Fruit fly (Drosophila melanogaster) whole organism, embryonic: ENCODE measurements around the gene Dis3l2.

ENCODE experiments used
- Adf1 ChIP-seq: fragments of 200-800 bp; sonication (Bioruptor generic); IDR thresholded peaks from 2 replicates; pipeline ENCODE4 v1.3.6; 2022; ENCODE audit warnings: missing biosample characterization, missing genetic modification characterization
- BEAF-32 ChIP-seq: fragments of 200-800 bp; sonication (Bioruptor generic); optimal IDR thresholded peaks from 3 replicates; lab custom pipeline; 2017; ENCODE audit warnings: missing biosample characterization, missing genetic modification characterization, mild to moderate bottlenecking, moderate library complexity, missing genetic modification reagents
- Bdp1 ChIP-seq: fragments of 200-800 bp; sonication (Bioruptor generic); optimal IDR thresholded peaks from 3 replicates; lab custom pipeline; 2016; ENCODE audit warnings: missing biosample characterization, missing genetic modification characterization
- Bgb ChIP-seq: fragments of 200-800 bp; sonication (Bioruptor generic); IDR thresholded peaks from 2 replicates; pipeline ENCODE4 v1.3.6; 2022; ENCODE audit warnings: missing biosample characterization, missing genetic modification characterization; ENCODE audit not compliant: partially characterized antibody
- CG12071 ChIP-seq: fragments of 200-800 bp; sonication (Bioruptor generic); optimal IDR thresholded peaks from 3 replicates; lab custom pipeline; 2018; ENCODE audit warnings: missing biosample characterization, mild to moderate bottlenecking, missing genetic modification characterization
- CG12299 ChIP-seq: fragments of 200-800 bp; sonication (Bioruptor generic); optimal IDR thresholded peaks from 2 replicates; lab custom pipeline; 2018; ENCODE audit warnings: missing biosample characterization, mild to moderate bottlenecking, missing genetic modification characterization
- CG13287 ChIP-seq: fragments of 200-800 bp; sonication (Bioruptor generic); IDR thresholded peaks from 2 replicates; pipeline ENCODE4 v1.3.6; 2022; ENCODE audit warnings: missing biosample characterization, missing genetic modification characterization; ENCODE audit not compliant: partially characterized antibody
- CG14710 ChIP-seq: fragments of 200-800 bp; sonication (Bioruptor generic); optimal IDR thresholded peaks from 3 replicates; lab custom pipeline; 2019; ENCODE audit warnings: missing biosample characterization, mild to moderate bottlenecking, missing genetic modification characterization, moderate library complexity
- CG14860 ChIP-seq: fragments of 200-800 bp; sonication (Bioruptor generic); IDR thresholded peaks from 3 replicates; pipeline ENCODE4 v1.3.6; 2022; ENCODE audit warnings: missing biosample characterization, missing genetic modification characterization; ENCODE audit not compliant: partially characterized antibody
- CG18599 ChIP-seq: fragments of 200-800 bp; sonication (Bioruptor generic); optimal IDR thresholded peaks from 3 replicates; lab custom pipeline; 2017; ENCODE audit warnings: missing biosample characterization, missing genetic modification characterization, mild to moderate bottlenecking, moderate library complexity, missing genetic modification reagents
- CG2129 ChIP-seq: fragments of 200-800 bp; sonication (Bioruptor generic); IDR thresholded peaks from 2 replicates; pipeline ENCODE4 v1.3.6; 2022; ENCODE audit warnings: missing biosample characterization, missing genetic modification characterization; ENCODE audit not compliant: partially characterized antibody
- CG2199 ChIP-seq: fragments of 200-800 bp; sonication (Bioruptor generic); IDR thresholded peaks from 3 replicates; pipeline ENCODE4 v1.3.6; 2022; ENCODE audit warnings: missing biosample characterization, missing genetic modification characterization
- CG2875 ChIP-seq: fragments of 200-800 bp; sonication (Bioruptor generic); optimal IDR thresholded peaks from 2 replicates; lab custom pipeline; 2017; ENCODE audit warnings: missing biosample characterization, mild to moderate bottlenecking, missing genetic modification characterization, missing genetic modification reagents
- CG34422 ChIP-seq: fragments of 200-800 bp; sonication (Bioruptor generic); IDR thresholded peaks from 3 replicates; pipeline ENCODE4 v1.3.6; 2022; ENCODE audit warnings: missing biosample characterization, missing genetic modification characterization
- CG42726 ChIP-seq: fragments of 200-800 bp; sonication (Bioruptor generic); IDR thresholded peaks from 2 replicates; pipeline ENCODE4 v1.3.6; 2022; ENCODE audit warnings: missing biosample characterization, missing genetic modification characterization; ENCODE audit not compliant: partially characterized antibody
- CG4404 ChIP-seq: fragments of 200-800 bp; sonication (Bioruptor generic); IDR thresholded peaks from 2 replicates; pipeline ENCODE4 v1.3.6; 2022; ENCODE audit warnings: missing biosample characterization, missing genetic modification characterization
- CG7556 ChIP-seq: fragments of 200-800 bp; sonication (Bioruptor generic); optimal IDR thresholded peaks from 2 replicates; lab custom pipeline; 2017; ENCODE audit warnings: missing biosample characterization, mild to moderate bottlenecking, missing genetic modification characterization
- CG8290 ChIP-seq, 3 experiments: fragments of 200-800 bp; sonication (Bioruptor generic); optimal IDR thresholded peaks; 2 replicates each; lab custom pipeline; 2016 to 2019; ENCODE audit warnings: missing biosample characterization in 3 of 3, missing genetic modification characterization in 3 of 3, mild to moderate bottlenecking in 2 of 3, moderate library complexity in 1 of 3
- CG8359 ChIP-seq: fragments of 200-800 bp; sonication (Bioruptor generic); optimal IDR thresholded peaks from 2 replicates; lab custom pipeline; 2017; ENCODE audit warnings: missing biosample characterization, mild to moderate bottlenecking, missing genetic modification characterization, borderline replicate concordance
- CTCF ChIP-seq: fragments of 200-800 bp; sonication (Bioruptor generic); optimal IDR thresholded peaks from 2 replicates; lab custom pipeline; 2017; ENCODE audit warnings: missing biosample characterization, mild to moderate bottlenecking, missing genetic modification characterization, moderate library complexity
- Dll ChIP-seq: fragments of 200-800 bp; sonication (Bioruptor generic); IDR thresholded peaks from 4 replicates; pipeline ENCODE4 v1.3.6; 2022; ENCODE audit warnings: missing biosample characterization, missing genetic modification characterization; ENCODE audit not compliant: partially characterized antibody
- Doc3 ChIP-seq: fragments of 200-800 bp; sonication (Bioruptor generic); IDR thresholded peaks from 3 replicates; pipeline ENCODE4 v1.3.6; 2022; ENCODE audit warnings: missing biosample characterization, missing genetic modification characterization; ENCODE audit not compliant: partially characterized antibody
- Dref ChIP-seq: fragments of 200-800 bp; sonication (Bioruptor generic); IDR thresholded peaks from 2 replicates; pipeline ENCODE4 v1.3.6; 2022; ENCODE audit warnings: missing biosample characterization, missing genetic modification characterization
- E2f2 ChIP-seq: fragments of 200-800 bp; sonication (Bioruptor generic); IDR thresholded peaks from 2 replicates; pipeline ENCODE4 v1.3.6; 2022; ENCODE audit warnings: missing biosample characterization, missing genetic modification characterization
- Max ChIP-seq: fragments of 200-800 bp; sonication (Bioruptor generic); optimal IDR thresholded peaks from 2 replicates; lab custom pipeline; 2016; ENCODE audit warnings: missing biosample characterization, mild to moderate bottlenecking, missing genetic modification characterization
- Myb ChIP-seq: fragments of 200-800 bp; sonication (Bioruptor generic); optimal IDR thresholded peaks from 2 replicates; lab custom pipeline; 2016; ENCODE audit warnings: missing biosample characterization, missing genetic modification characterization
- Rx ChIP-seq: fragments of 200-800 bp; sonication (Bioruptor generic); IDR thresholded peaks from 2 replicates; pipeline ENCODE4 v1.3.6; 2022; ENCODE audit warnings: missing biosample characterization, missing genetic modification characterization
- Scr ChIP-seq: fragments of 200-800 bp; sonication (Bioruptor generic); IDR thresholded peaks from 2 replicates; pipeline ENCODE4 v1.3.6; 2022; ENCODE audit warnings: missing biosample characterization, missing genetic modification characterization; ENCODE audit not compliant: partially characterized antibody
- Xbp1 ChIP-seq: fragments of 200-800 bp; sonication (Bioruptor generic); optimal IDR thresholded peaks from 3 replicates; lab custom pipeline; 2016; ENCODE audit warnings: missing biosample characterization, mild to moderate bottlenecking, missing genetic modification characterization
- ase ChIP-seq: fragments of 200-800 bp; sonication (Bioruptor generic); IDR thresholded peaks from 3 replicates; pipeline ENCODE4 v1.3.6; 2022; ENCODE audit warnings: missing biosample characterization, missing genetic modification characterization
- bigmax ChIP-seq: fragments of 200-800 bp; sonication (Bioruptor generic); optimal IDR thresholded peaks from 2 replicates; lab custom pipeline; 2018; ENCODE audit warnings: missing biosample characterization, mild to moderate bottlenecking, missing genetic modification characterization
- chinmo ChIP-seq: fragments of 200-800 bp; sonication (Bioruptor generic); IDR thresholded peaks from 4 replicates; pipeline ENCODE4 v1.3.6; 2022; ENCODE audit warnings: missing biosample characterization, missing genetic modification characterization; ENCODE audit not compliant: partially characterized antibody
- ewg ChIP-seq: fragments of 200-800 bp; sonication (Bioruptor generic); optimal IDR thresholded peaks from 3 replicates; lab custom pipeline; 2017; ENCODE audit warnings: mild to moderate bottlenecking, missing biosample characterization, missing genetic modification reagents, missing genetic modification characterization
- ftz-f1 ChIP-seq: fragments of 200-800 bp; sonication (Bioruptor generic); optimal IDR thresholded peaks from 2 replicates; lab custom pipeline; 2016; ENCODE audit warnings: missing biosample characterization, missing genetic modification characterization
- grn ChIP-seq: fragments of 200-800 bp; sonication (Bioruptor generic); optimal IDR thresholded peaks from 3 replicates; lab custom pipeline; 2017; ENCODE audit warnings: missing biosample characterization, missing genetic modification characterization
- kni ChIP-seq: fragments of 200-800 bp; sonication (Bioruptor generic); optimal IDR thresholded peaks from 3 replicates; lab custom pipeline; 2017; ENCODE audit warnings: mild to moderate bottlenecking, missing biosample characterization, missing genetic modification reagents, missing genetic modification characterization
- lmd ChIP-seq: fragments of 200-800 bp; sonication (Bioruptor generic); IDR thresholded peaks from 2 replicates; pipeline ENCODE4 v1.3.6; 2022; ENCODE audit warnings: missing biosample characterization, missing genetic modification characterization
- mld ChIP-seq: fragments of 200-800 bp; sonication (Bioruptor generic); IDR thresholded peaks from 3 replicates; pipeline ENCODE4 v1.3.6; 2022; ENCODE audit warnings: missing biosample characterization, missing genetic modification characterization; ENCODE audit not compliant: partially characterized antibody
- nmo ChIP-seq: fragments of 200-800 bp; sonication (Bioruptor generic); optimal IDR thresholded peaks from 2 replicates; lab custom pipeline; 2018; ENCODE audit warnings: missing biosample characterization, mild to moderate bottlenecking, missing genetic modification characterization, moderate library complexity
- pzg ChIP-seq: fragments of 200-800 bp; sonication (Bioruptor generic); optimal IDR thresholded peaks from 3 replicates; lab custom pipeline; 2018; ENCODE audit warnings: missing biosample characterization, mild to moderate bottlenecking, missing genetic modification characterization, moderate library complexity
- salm ChIP-seq: fragments of 200-800 bp; sonication (Bioruptor generic); optimal IDR thresholded peaks from 2 replicates; lab custom pipeline; 2018; ENCODE audit warnings: missing biosample characterization, mild to moderate bottlenecking, missing genetic modification characterization
- sd ChIP-seq: fragments of 200-800 bp; sonication (Bioruptor generic); optimal IDR thresholded peaks from 3 replicates; lab custom pipeline; 2018; ENCODE audit warnings: missing biosample characterization, mild to moderate bottlenecking, missing genetic modification characterization, moderate library complexity
- sna ChIP-seq: fragments of 200-800 bp; sonication (Bioruptor generic); IDR thresholded peaks from 2 replicates; pipeline ENCODE4 v1.3.6; 2022; ENCODE audit warnings: missing biosample characterization, missing genetic modification characterization; ENCODE audit not compliant: partially characterized antibody
- so ChIP-seq: fragments of 200-800 bp; sonication (Bioruptor generic); IDR thresholded peaks from 3 replicates; pipeline ENCODE4 v1.3.6; 2022; ENCODE audit warnings: missing biosample characterization, missing genetic modification characterization
- sug ChIP-seq: fragments of 200-800 bp; optimal IDR thresholded peaks from 2 replicates; lab custom pipeline; 2019; ENCODE audit warnings: missing biosample characterization, mild to moderate bottlenecking, missing genetic modification characterization, moderate library complexity
- tna ChIP-seq: fragments of 200-800 bp; sonication (Bioruptor generic); IDR thresholded peaks from 2 replicates; pipeline ENCODE4 v1.3.6; 2022; ENCODE audit warnings: missing biosample characterization, missing genetic modification characterization; ENCODE audit not compliant: partially characterized antibody
- vnd ChIP-seq: fragments of 200-800 bp; sonication (Bioruptor generic); IDR thresholded peaks from 3 replicates; pipeline ENCODE4 v1.3.6; 2022; ENCODE audit warnings: missing biosample characterization, missing genetic modification characterization; ENCODE audit not compliant: partially characterized antibody
- zen2 ChIP-seq: fragments of 200-800 bp; sonication (Bioruptor generic); IDR thresholded peaks from 3 replicates; pipeline ENCODE4 v1.3.6; 2022; ENCODE audit warnings: missing biosample characterization, missing genetic modification characterization; ENCODE audit not compliant: partially characterized antibody

Dis3l2 gene

dm6 chr3L:262724-263177 is 50.2 kb downstream of the Dis3l2 start (continued):
- peak; percentile 84 for TF ChIP-seq zen2 (GFP tag; lab: Robert Waterston, UW)
- TF ChIP-seq Dref (GFP tag; lab: Robert Waterston, UW), result peak; percentile 87
- TF ChIP-seq sd (tag; lab: Kevin White, UChicago), result peak; percentile 24
- TF ChIP-seq Dll (GFP tag; lab: Robert Waterston, UW), result peak; percentile 85
- peak; percentile 11 for TF ChIP-seq CTCF
- peak; percentile 85 for TF ChIP-seq BEAF-32 (GFP tag; lab: Kevin White, UChicago)
- no peak for TF ChIP-seq lmd (GFP tag; lab: Robert Waterston, UW)
- peak; percentile 80 for TF ChIP-seq sna (GFP tag; lab: Robert Waterston, UW)
- no peak for TF ChIP-seq CG8290 (GFP tag; optimal IDR thresholded peaks at IDR 0.05; lab: Kevin White, UChicago)
- peak in 1 of 2 experiments; percentile 51 for TF ChIP-seq CG8290 (tag; optimal IDR thresholded peaks at IDR 0.05; lab: Kevin White, UChicago)
- TF ChIP-seq E2f2, result peak; percentile 28; the same call in 1 of the 2 replicates
- peak; percentile 85 for TF ChIP-seq Max (GFP tag; lab: Kevin White, UChicago)
- peak; percentile 2 for TF ChIP-seq CG12299 (tag; lab: Kevin White, UChicago)
- TF ChIP-seq chinmo, result peak; percentile 96
- TF ChIP-seq CG12071, result no peak
- peak; percentile 69 for TF ChIP-seq pzg (GFP tag; lab: Kevin White, UChicago)
- no peak for TF ChIP-seq CG8359 (GFP tag; lab: Kevin White, UChicago)
- TF ChIP-seq CG42726, result peak; percentile 78; the same call in 1 of the 2 replicates
- no peak for TF ChIP-seq CG7556
- peak; percentile 71 for TF ChIP-seq CG14860 (GFP tag; lab: Robert Waterston, UW)
- TF ChIP-seq nmo, result no peak
- TF ChIP-seq ewg (GFP tag; lab: Kevin White, UChicago), result peak; percentile 70
- TF ChIP-seq bigmax, result peak; percentile 96
- no peak for TF ChIP-seq Rx (GFP tag; lab: Robert Waterston, UW)
- no peak for TF ChIP-seq CG18599
- peak; percentile 28 for TF ChIP-seq CG14710 (tag; lab: Kevin White, UChicago)
- peak; percentile 93 for TF ChIP-seq sug
- no peak for TF ChIP-seq CG4404 (GFP tag; lab: Robert Waterston, UW)
- TF ChIP-seq mld, result peak; percentile 55; the same call in 1 of the 3 replicates
- TF ChIP-seq grn (GFP tag; lab: Kevin White, UChicago), result no peak
- TF ChIP-seq Bgb (GFP tag; lab: Robert Waterston, UW), result peak; percentile 81
- 0 out of 3 replicates have a peak, but pooled peaks have one; percentile 51 for TF ChIP-seq CG2199
- TF ChIP-seq Myb (GFP tag; lab: Kevin White, UChicago), result peak; percentile 2
- TF ChIP-seq Scr (GFP tag; lab: Robert Waterston, UW), result peak; percentile 89
- TF ChIP-seq CG13287, result peak; percentile 90
- TF ChIP-seq ase (GFP tag; lab: Robert Waterston, UW), result no peak
- TF ChIP-seq CG34422 (GFP tag; lab: Robert Waterston, UW), result peak; percentile 65; the same call in 1 of the 3 replicates
- peak; percentile 1 for TF ChIP-seq kni (GFP tag; lab: Kevin White, UChicago)
- no peak for TF ChIP-seq salm (tag; lab: Kevin White, UChicago)
- TF ChIP-seq Xbp1 (GFP tag; lab: Kevin White, UChicago), result no peak
- TF ChIP-seq vnd (GFP tag; lab: Robert Waterston, UW), result peak; percentile 81
- TF ChIP-seq so (GFP tag; lab: Robert Waterston, UW), result no peak
- TF ChIP-seq ftz-f1, result peak; percentile 29
- TF ChIP-seq CG2875 (GFP tag; lab: Kevin White, UChicago), result no peak
- peak; percentile 67 for TF ChIP-seq CG2129 (GFP tag; lab: Robert Waterston, UW)
- TF ChIP-seq Adf1, result 0 out of 2 replicates have a peak, but pooled peaks have one; percentile 7
- no peak for TF ChIP-seq Bdp1 (GFP tag; lab: Kevin White, UChicago)
- TF ChIP-seq tna, result peak; percentile 62; the same call in 1 of the 2 replicates
- TF ChIP-seq Doc3 (GFP tag; lab: Robert Waterston, UW), result peak; percentile 73; the same call in 2 of the 3 replicates
